Fruit fly (Drosophila melanogaster) whole organism, embryonic: Measurements from ENCODE around the gene RpL32.

ENCODE experiments used
- Abd-B ChIP-seq: fragments of 200-800 bp; sonication (Bioruptor generic); optimal IDR thresholded peaks from 2 replicates; lab custom pipeline; 2018; ENCODE audit warnings: missing biosample characterization, mild to moderate bottlenecking, missing genetic modification characterization, moderate library complexity
- BEAF-32 ChIP-seq: fragments of 200-800 bp; sonication (Bioruptor generic); optimal IDR thresholded peaks from 3 replicates; lab custom pipeline; 2017; ENCODE audit warnings: missing biosample characterization, missing genetic modification characterization, mild to moderate bottlenecking, moderate library complexity, missing genetic modification reagents
- CG11560 ChIP-seq: fragments of 200-800 bp; sonication (Bioruptor generic); IDR thresholded peaks from 3 replicates; pipeline ENCODE4 v1.3.6; 2022; ENCODE audit warnings: missing biosample characterization, missing genetic modification characterization
- CG11696 ChIP-seq: fragments of 200-800 bp; sonication (Bioruptor generic); IDR thresholded peaks from 2 replicates; pipeline ENCODE4 v1.3.6; 2022; ENCODE audit warnings: missing biosample characterization, missing genetic modification characterization
- CG11723 ChIP-seq: fragments of 200-800 bp; sonication (Bioruptor generic); optimal IDR thresholded peaks from 2 replicates; lab custom pipeline; 2017; ENCODE audit warnings: missing biosample characterization, mild to moderate bottlenecking, missing genetic modification characterization
- CG12155 ChIP-seq: fragments of 200-800 bp; sonication (Bioruptor generic); optimal IDR thresholded peaks from 3 replicates; lab custom pipeline; 2016; ENCODE audit warnings: missing biosample characterization, missing genetic modification characterization
- CG12219 ChIP-seq: fragments of 200-800 bp; sonication (Bioruptor generic); optimal IDR thresholded peaks from 3 replicates; lab custom pipeline; 2018; ENCODE audit warnings: missing biosample characterization, mild to moderate bottlenecking, missing genetic modification characterization
- CG12299 ChIP-seq: fragments of 200-800 bp; sonication (Bioruptor generic); optimal IDR thresholded peaks from 2 replicates; lab custom pipeline; 2018; ENCODE audit warnings: missing biosample characterization, mild to moderate bottlenecking, missing genetic modification characterization
- CG12769 ChIP-seq: fragments of 200-800 bp; sonication (Bioruptor generic); optimal IDR thresholded peaks from 2 replicates; lab custom pipeline; 2019; ENCODE audit warnings: missing biosample characterization, mild to moderate bottlenecking, missing genetic modification characterization, moderate library complexity
- CG13123 ChIP-seq: fragments of 200-800 bp; sonication (Bioruptor generic); optimal IDR thresholded peaks from 2 replicates; lab custom pipeline; 2016; ENCODE audit warnings: missing biosample characterization, missing genetic modification characterization
- CG15011 ChIP-seq: fragments of 200-800 bp; sonication (Bioruptor generic); optimal IDR thresholded peaks from 3 replicates; lab custom pipeline; 2018; ENCODE audit warnings: missing biosample characterization, mild to moderate bottlenecking, missing genetic modification characterization
- CG1647 ChIP-seq: fragments of 200-800 bp; sonication (Bioruptor generic); optimal IDR thresholded peaks from 3 replicates; lab custom pipeline; 2016; ENCODE audit warnings: missing biosample characterization, missing genetic modification characterization
- CG16813 ChIP-seq: fragments of 200-800 bp; sonication (Bioruptor generic); IDR thresholded peaks from 3 replicates; pipeline ENCODE4 v1.3.6; 2022; ENCODE audit warnings: missing biosample characterization, missing genetic modification characterization; ENCODE audit not compliant: partially characterized antibody
- CG16815 ChIP-seq: fragments of 200-800 bp; sonication (Bioruptor generic); optimal IDR thresholded peaks from 3 replicates; lab custom pipeline; 2017; ENCODE audit warnings: missing biosample characterization, mild to moderate bottlenecking, missing genetic modification characterization
- CG2202 ChIP-seq: fragments of 200-800 bp; sonication (Bioruptor generic); optimal IDR thresholded peaks from 2 replicates; lab custom pipeline; 2018; ENCODE audit warnings: missing biosample characterization, mild to moderate bottlenecking, missing genetic modification characterization
- CG30431 ChIP-seq: fragments of 200-800 bp; sonication (Bioruptor generic); optimal IDR thresholded peaks from 2 replicates; lab custom pipeline; 2017; ENCODE audit warnings: missing biosample characterization, missing genetic modification characterization
- CG3407 ChIP-seq: fragments of 200-800 bp; sonication (Bioruptor generic); optimal IDR thresholded peaks from 2 replicates; lab custom pipeline; 2018; ENCODE audit warnings: missing biosample characterization, mild to moderate bottlenecking, missing genetic modification characterization
- CG4328 ChIP-seq: fragments of 200-800 bp; sonication (Bioruptor generic); optimal IDR thresholded peaks from 3 replicates; lab custom pipeline; 2017; ENCODE audit warnings: missing biosample characterization, missing genetic modification reagents, missing genetic modification characterization
- CG4404 ChIP-seq: fragments of 200-800 bp; sonication (Bioruptor generic); IDR thresholded peaks from 2 replicates; pipeline ENCODE4 v1.3.6; 2022; ENCODE audit warnings: missing biosample characterization, missing genetic modification characterization
- CG4424 ChIP-seq: fragments of 200-800 bp; sonication (Bioruptor generic); optimal IDR thresholded peaks from 3 replicates; lab custom pipeline; 2016; ENCODE audit warnings: missing biosample characterization, missing genetic modification characterization
- CG6254 ChIP-seq: fragments of 200-800 bp; sonication (Bioruptor generic); optimal IDR thresholded peaks from 3 replicates; lab custom pipeline; 2017; ENCODE audit warnings: mild to moderate bottlenecking, missing biosample characterization, missing genetic modification reagents, missing genetic modification characterization
- CG7556 ChIP-seq: fragments of 200-800 bp; sonication (Bioruptor generic); optimal IDR thresholded peaks from 2 replicates; lab custom pipeline; 2017; ENCODE audit warnings: missing biosample characterization, mild to moderate bottlenecking, missing genetic modification characterization
- D19A ChIP-seq: fragments of 200-800 bp; optimal IDR thresholded peaks from 3 replicates; lab custom pipeline; 2019; ENCODE audit warnings: missing biosample characterization, mild to moderate bottlenecking, missing genetic modification characterization, moderate library complexity
- D19B ChIP-seq: fragments of 200-800 bp; sonication (Bioruptor generic); optimal IDR thresholded peaks from 2 replicates; lab custom pipeline; 2017; ENCODE audit warnings: missing biosample characterization, mild to moderate bottlenecking, missing genetic modification characterization
- Dp ChIP-seq: fragments of 200-800 bp; sonication (Bioruptor generic); optimal IDR thresholded peaks from 2 replicates; lab custom pipeline; 2018; ENCODE audit warnings: missing biosample characterization, mild to moderate bottlenecking, missing genetic modification characterization, moderate library complexity
- ERR ChIP-seq: fragments of 200-800 bp; sonication (Bioruptor generic); optimal IDR thresholded peaks from 2 replicates; lab custom pipeline; 2016; ENCODE audit warnings: missing biosample characterization, missing genetic modification characterization
- Hmx ChIP-seq: fragments of 200-800 bp; sonication (Bioruptor generic); optimal IDR thresholded peaks from 2 replicates; lab custom pipeline; 2016; ENCODE audit warnings: missing biosample characterization, missing genetic modification characterization
- Hr51 ChIP-seq, 2 experiments: fragments of 200-800 bp; sonication (Bioruptor generic); optimal IDR thresholded peaks; 2 replicates in 1 of 2; 3 replicates in 1 of 2; lab custom pipeline; 2016 to 2018; ENCODE audit warnings: missing biosample characterization in 2 of 2, missing genetic modification characterization in 2 of 2, mild to moderate bottlenecking in 1 of 2, moderate library complexity in 1 of 2
- Med ChIP-seq: fragments of 200-800 bp; sonication (Bioruptor generic); peaks from one replicate; lab custom pipeline; 2016; ENCODE audit warnings: missing biosample characterization, missing genetic modification characterization, mild to moderate bottlenecking, inconsistent platforms, moderate library complexity
- Tbp ChIP-seq: fragments of >200 bp; optimal IDR thresholded peaks from 2 replicates; lab custom pipeline; 2018; ENCODE audit warnings: missing biosample characterization, missing genetic modification characterization
- btn ChIP-seq: fragments of 200-800 bp; sonication (Bioruptor generic); optimal IDR thresholded peaks from 2 replicates; lab custom pipeline; 2016; ENCODE audit warnings: missing biosample characterization, missing genetic modification characterization
- cg ChIP-seq: fragments of 200-800 bp; sonication (Bioruptor generic); optimal IDR thresholded peaks from 3 replicates; lab custom pipeline; 2019; ENCODE audit warnings: missing biosample characterization, mild to moderate bottlenecking, missing genetic modification characterization, moderate library complexity
- esg ChIP-seq: fragments of 200-800 bp; sonication (Bioruptor generic); conservative IDR thresholded peaks from 2 replicates; pipeline ENCODE4 v1.3.6; 2022; ENCODE audit warnings: missing biosample characterization, missing genetic modification characterization
- gsb ChIP-seq: fragments of 200-800 bp; sonication (Bioruptor generic); IDR thresholded peaks from 2 replicates; pipeline ENCODE4 v1.3.6; 2022; ENCODE audit warnings: missing biosample characterization, missing genetic modification characterization
- hkb ChIP-seq, 2 experiments: fragments of 200-800 bp in 1 of 2; fragments of >200 bp in 1 of 2; sonication (Bioruptor generic) in 1 of 2; IDR thresholded peaks in 1 of 2; optimal IDR thresholded peaks in 1 of 2; 2 replicates each; pipeline versions ENCODE4 v1.3.6 to Lab custom; 2017 to 2022; ENCODE audit warnings: missing biosample characterization in 1 of 2, missing genetic modification characterization in 1 of 2
- lmd ChIP-seq: fragments of 200-800 bp; sonication (Bioruptor generic); IDR thresholded peaks from 2 replicates; pipeline ENCODE4 v1.3.6; 2022; ENCODE audit warnings: missing biosample characterization, missing genetic modification characterization
- nom ChIP-seq: fragments of 200-800 bp; sonication (Bioruptor generic); optimal IDR thresholded peaks from 2 replicates; lab custom pipeline; 2017; ENCODE audit warnings: missing biosample characterization, missing genetic modification characterization, mild to moderate bottlenecking, moderate library complexity, missing genetic modification reagents
- odd ChIP-seq: fragments of 200-800 bp; sonication (Bioruptor generic); optimal IDR thresholded peaks from 2 replicates; lab custom pipeline; 2017; ENCODE audit warnings: missing biosample characterization, mild to moderate bottlenecking, missing genetic modification characterization
- p53 ChIP-seq: fragments of 200-800 bp; sonication (Bioruptor generic); optimal IDR thresholded peaks from 2 replicates; lab custom pipeline; 2016; ENCODE audit warnings: missing biosample characterization, missing genetic modification characterization
- pho ChIP-seq: fragments of 200-800 bp; sonication (Bioruptor generic); optimal IDR thresholded peaks from 2 replicates; lab custom pipeline; 2016; ENCODE audit warnings: missing biosample characterization, missing genetic modification characterization
- repo ChIP-seq: fragments of 200-800 bp; sonication (Bioruptor generic); optimal IDR thresholded peaks from 2 replicates; lab custom pipeline; 2016; ENCODE audit warnings: missing biosample characterization, missing genetic modification characterization
- ro ChIP-seq: fragments of 200-800 bp; sonication (Bioruptor generic); IDR thresholded peaks from 2 replicates; pipeline ENCODE4 v1.3.6; 2022; ENCODE audit warnings: missing biosample characterization, missing genetic modification characterization
- sisA ChIP-seq: fragments of 200-800 bp; sonication (Bioruptor generic); IDR thresholded peaks from 2 replicates; pipeline ENCODE4 v1.3.6; 2022; ENCODE audit warnings: missing biosample characterization, missing genetic modification characterization
- ssp ChIP-seq: fragments of 200-800 bp; sonication (Bioruptor generic); IDR thresholded peaks from 2 replicates; pipeline ENCODE4 v1.3.6; 2022; ENCODE audit warnings: missing biosample characterization, missing genetic modification characterization
- unpg ChIP-seq: fragments of 200-800 bp; sonication (Bioruptor generic); optimal IDR thresholded peaks from 3 replicates; lab custom pipeline; 2018; ENCODE audit warnings: missing biosample characterization, mild to moderate bottlenecking, missing genetic modification characterization, moderate library complexity
- wor ChIP-seq: fragments of 200-800 bp; sonication (Bioruptor generic); IDR thresholded peaks from 2 replicates; pipeline ENCODE4 v1.3.6; 2022; ENCODE audit warnings: missing biosample characterization, missing genetic modification characterization

Gene RpL32

dm6 chr3R:30056592-30057135 is 10.7 kb upstream of the RpL32 start, which contains the start of the genes CG7950 and Rpp14a (continued):
- peak; percentile 79 for TF ChIP-seq CG12299 (tag; lab: Kevin White, UChicago)
- peak; percentile 54 for TF ChIP-seq odd (GFP tag; lab: Kevin White, UChicago)
- peak; percentile 82 for TF ChIP-seq CG12769 (tag; lab: Kevin White, UChicago)
- TF ChIP-seq Abd-B (GFP tag; lab: Kevin White, UChicago): peak; percentile 39
- TF ChIP-seq CG13123 (GFP tag; lab: Kevin White, UChicago): peak; percentile 31
- TF ChIP-seq lmd (GFP tag; lab: Robert Waterston, UW): peak; percentile 76
- TF ChIP-seq Dp: peak; percentile 28
- TF ChIP-seq CG15011 (GFP tag; lab: Kevin White, UChicago): no peak
- peak; percentile 59; the same call in 1 of the 2 replicates for TF ChIP-seq gsb (GFP tag; lab: Robert Waterston, UW)
- TF ChIP-seq D19A (tag; lab: Kevin White, UChicago): peak; percentile 50
- peak; percentile 40; the same call in 1 of the 2 replicates for TF ChIP-seq CG11696
- TF ChIP-seq CG2202 (tag; lab: Kevin White, UChicago): peak; percentile 55
- peak; percentile 97 for TF ChIP-seq Med (GFP tag; lab: Kevin White, UChicago)
- TF ChIP-seq nom (GFP tag; lab: Kevin White, UChicago): peak; percentile 75
- no peak for TF ChIP-seq Tbp (GFP tag; lab: Kevin White, UChicago)
- no peak for TF ChIP-seq hkb (optimal IDR thresholded peaks at IDR 0.05; lab: Kevin White, UChicago)
- TF ChIP-seq hkb (GFP tag; IDR thresholded peaks at IDR 0.05; lab: Robert Waterston, UW): peak; percentile 83
- peak; percentile 46 for TF ChIP-seq CG11723 (GFP tag; lab: Kevin White, UChicago)
- peak; percentile 62 for TF ChIP-seq ERR (GFP tag; lab: Kevin White, UChicago)
- peak; percentile 61 for TF ChIP-seq btn (GFP tag; lab: Kevin White, UChicago)
- TF ChIP-seq sisA (GFP tag; lab: Robert Waterston, UW): peak; percentile 72
- TF ChIP-seq CG11560: no peak
- TF ChIP-seq CG12219 (GFP tag; lab: Kevin White, UChicago): peak; percentile 51
- TF ChIP-seq CG16813 (GFP tag; lab: Robert Waterston, UW): no peak
- peak; percentile 35 for TF ChIP-seq D19B (GFP tag; lab: Kevin White, UChicago)
- peak; percentile 54 for TF ChIP-seq repo (GFP tag; lab: Kevin White, UChicago)
- TF ChIP-seq CG12155 (GFP tag; lab: Kevin White, UChicago): peak; percentile 80
- TF ChIP-seq CG16815 (GFP tag; lab: Kevin White, UChicago): peak; percentile 44
- TF ChIP-seq cg (GFP tag; lab: Kevin White, UChicago): no peak
- peak; percentile 54; the same call in 1 of the 2 replicates for TF ChIP-seq wor (GFP tag; lab: Robert Waterston, UW)
- no peak for TF ChIP-seq ro (GFP tag; lab: Robert Waterston, UW)
- peak; percentile 67 for TF ChIP-seq Hmx (GFP tag; lab: Kevin White, UChicago)
- no peak for TF ChIP-seq p53 (GFP tag; lab: Kevin White, UChicago)
- peak; percentile 47 for TF ChIP-seq ssp (GFP tag; lab: Robert Waterston, UW)
- TF ChIP-seq CG7556 (GFP tag; lab: Kevin White, UChicago): peak; percentile 44
- TF ChIP-seq CG6254: no peak
- peak; percentile 81 to 84 for TF ChIP-seq Hr51 (GFP tag; optimal IDR thresholded peaks at IDR 0.05; lab: Kevin White, UChicago)
- peak; percentile 84 for TF ChIP-seq unpg (GFP tag; lab: Kevin White, UChicago)
- peak; percentile 79 for TF ChIP-seq esg (GFP tag; lab: Robert Waterston, UW)
- TF ChIP-seq CG4404: peak; percentile 72
- peak; percentile 85 for TF ChIP-seq pho (GFP tag; lab: Kevin White, UChicago)
- peak; percentile 54 for TF ChIP-seq CG4328
- TF ChIP-seq CG30431 (GFP tag; lab: Kevin White, UChicago): peak; percentile 21
- peak; percentile 36 for TF ChIP-seq CG3407
- TF ChIP-seq BEAF-32: peak; percentile 31
- TF ChIP-seq CG4424 (GFP tag; lab: Kevin White, UChicago): peak; percentile 73
- TF ChIP-seq CG1647 (GFP tag; lab: Kevin White, UChicago): no peak
